Fruit fly (Drosophila melanogaster): ENCODE data around the gene BBS5.

Gene BBS5

DNA sequence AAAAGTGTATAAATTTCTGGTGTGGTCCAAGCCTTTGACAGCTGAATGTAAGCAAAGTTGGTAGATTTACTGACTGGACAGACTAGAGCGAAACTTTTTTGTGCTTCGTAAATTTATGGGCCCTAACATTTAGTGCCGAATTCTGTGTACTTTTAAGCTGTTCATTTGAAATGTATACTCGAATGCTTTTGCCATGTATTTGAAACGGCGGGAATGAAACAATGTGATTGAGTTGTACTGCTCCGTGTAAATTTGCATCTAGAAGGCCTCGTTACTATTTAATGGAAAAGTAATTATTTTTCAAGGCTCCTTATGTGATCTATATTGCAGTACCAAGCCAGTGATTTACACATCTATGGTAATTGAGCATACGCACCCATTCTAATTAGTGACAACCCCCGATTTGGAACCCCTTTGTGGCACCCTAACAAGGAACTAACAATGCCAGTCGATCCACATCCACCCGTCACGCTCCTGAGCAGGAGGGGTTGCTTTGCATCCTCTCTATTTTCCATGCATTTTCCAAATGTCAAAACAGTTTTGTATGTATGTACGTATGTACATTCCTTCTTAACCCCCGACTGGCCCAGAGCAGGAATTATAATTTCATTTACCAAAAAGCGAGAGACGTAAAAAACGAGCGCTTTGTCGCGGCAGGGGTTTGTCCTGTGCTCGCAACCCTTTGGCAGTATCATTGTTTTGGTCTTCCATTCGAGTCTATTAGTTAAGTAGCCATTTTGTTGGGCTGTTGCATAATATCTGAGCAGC lies 42.6 kb downstream of the BBS5 start:
- no peak for TF ChIP-seq rn (GFP tag; IDR thresholded peaks at IDR 0.05)
- TF ChIP-seq CG17806 (tag; optimal IDR thresholded peaks at IDR 0.05), result no peak
- no peak for TF ChIP-seq fd96Ca (GFP tag; IDR thresholded peaks at IDR 0.05)

DNA sequence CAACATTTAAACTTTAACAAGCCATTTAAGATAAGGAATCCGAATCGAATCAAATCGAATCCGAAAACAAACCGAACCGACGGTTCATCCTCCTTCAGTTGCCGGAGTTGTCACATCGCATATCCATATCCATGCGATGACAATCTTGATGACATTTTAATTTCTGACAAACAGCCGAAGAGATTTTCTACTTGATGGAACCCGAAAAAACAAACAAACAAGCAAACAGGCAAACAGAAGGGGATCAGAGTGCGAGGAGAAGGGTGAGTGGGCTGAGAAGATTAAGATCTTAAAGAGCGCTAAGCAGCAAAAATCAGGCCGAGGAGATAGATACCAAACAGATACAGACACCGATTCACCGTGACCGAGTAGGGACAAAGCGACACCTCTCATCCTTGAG lies 45.0 kb downstream of the BBS5 start:
- TF ChIP-seq CG12605 (GFP tag; IDR thresholded peaks at IDR 0.05) (no peak), CG13204 (GFP tag; optimal IDR thresholded peaks at IDR 0.05) (no peak), D1 (tag; optimal IDR thresholded peaks at IDR 0.05) (no peak), fd96Ca (GFP tag; IDR thresholded peaks at IDR 0.05) (no peak), CG8159 (tag; optimal IDR thresholded peaks at IDR 0.05) (no peak), Ets98B (GFP tag; IDR thresholded peaks at IDR 0.05) (no peak), Snoo (tag; optimal IDR thresholded peaks at IDR 0.05) (no peak), CG14655 (GFP tag; optimal IDR thresholded peaks at IDR 0.05) (no peak), EcR (GFP tag; optimal IDR thresholded peaks at IDR 0.05) (no peak), gl (tag; optimal IDR thresholded peaks at IDR 0.05) (no peak), CG10348 (GFP tag; IDR thresholded peaks at IDR 0.05) (no peak), CG9948 (tag; optimal IDR thresholded peaks at IDR 0.05) (no peak), rn (GFP tag; IDR thresholded peaks at IDR 0.05) (no peak), Pif1A (GFP tag; optimal IDR thresholded peaks at IDR 0.05) (no peak), CG8301 (tag; optimal IDR thresholded peaks at IDR 0.05) (no peak)

DNA sequence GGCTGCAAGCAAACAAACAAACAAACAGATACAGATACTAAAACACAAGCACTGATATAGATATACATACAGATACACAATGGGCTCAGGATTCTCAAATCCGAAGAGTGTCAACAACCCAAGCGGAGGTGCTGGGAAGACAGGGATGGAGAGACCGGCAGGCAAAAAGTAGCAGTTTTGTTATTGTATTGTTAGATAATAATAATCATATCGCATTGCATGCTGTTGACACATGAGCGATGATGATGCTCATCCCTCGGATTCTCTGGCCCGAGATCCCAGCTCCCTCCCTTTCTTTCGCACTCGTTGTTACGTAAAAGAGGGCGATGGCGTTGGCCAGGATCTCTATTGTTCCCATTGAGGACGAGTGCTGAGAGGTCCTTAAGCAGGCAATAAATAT lies 47.7 kb downstream of the BBS5 start:
- TF ChIP-seq CG10348 (GFP tag; IDR thresholded peaks at IDR 0.05) (no peak), Ets98B (GFP tag; IDR thresholded peaks at IDR 0.05) (no peak), CG9948 (tag; optimal IDR thresholded peaks at IDR 0.05) (no peak), CG32121 (GFP tag; IDR thresholded peaks at IDR 0.05) (no peak), fd96Ca (GFP tag; IDR thresholded peaks at IDR 0.05) (no peak), EcR (GFP tag; optimal IDR thresholded peaks at IDR 0.05) (no peak), CG17806 (tag; optimal IDR thresholded peaks at IDR 0.05) (no peak), gl (tag; optimal IDR thresholded peaks at IDR 0.05) (no peak)

DNA sequence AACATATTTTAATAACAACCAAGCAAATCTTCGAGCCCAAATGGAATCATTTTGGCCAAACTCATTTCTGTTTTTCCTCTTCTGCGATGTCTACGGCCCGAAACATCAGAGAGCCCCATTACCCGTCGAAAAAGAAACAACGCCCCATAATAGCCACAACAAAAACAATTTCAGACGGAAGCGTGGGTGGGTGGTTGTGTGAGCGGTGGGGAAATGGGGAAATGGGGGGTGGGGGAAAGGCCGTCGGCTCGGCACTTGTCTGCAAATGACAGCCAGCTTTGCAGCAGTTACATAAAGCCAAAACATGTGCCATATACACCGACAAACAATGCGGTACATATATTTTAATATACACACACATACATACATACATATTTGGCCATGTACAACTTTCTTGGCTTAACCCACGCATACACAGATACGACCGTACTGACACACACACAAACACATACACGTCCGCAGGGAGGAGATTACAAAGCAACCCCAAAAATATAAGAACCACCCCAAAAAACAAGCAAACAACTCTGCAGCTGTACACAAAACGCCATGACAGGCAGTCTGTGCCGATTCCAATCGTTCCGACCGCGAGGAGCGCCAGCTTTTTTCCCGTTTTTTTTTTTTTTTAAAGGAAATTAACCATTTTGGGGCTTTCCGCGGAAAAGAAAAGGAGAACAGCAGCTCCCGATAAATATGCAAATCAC lies 48.9 kb downstream of the BBS5 start:
- no peak for TF ChIP-seq CG4496 (GFP tag; IDR thresholded peaks at IDR 0.05)
- no peak for TF ChIP-seq D1 (tag; optimal IDR thresholded peaks at IDR 0.05)
- TF ChIP-seq Pif1A (GFP tag; optimal IDR thresholded peaks at IDR 0.05), result no peak

DNA sequence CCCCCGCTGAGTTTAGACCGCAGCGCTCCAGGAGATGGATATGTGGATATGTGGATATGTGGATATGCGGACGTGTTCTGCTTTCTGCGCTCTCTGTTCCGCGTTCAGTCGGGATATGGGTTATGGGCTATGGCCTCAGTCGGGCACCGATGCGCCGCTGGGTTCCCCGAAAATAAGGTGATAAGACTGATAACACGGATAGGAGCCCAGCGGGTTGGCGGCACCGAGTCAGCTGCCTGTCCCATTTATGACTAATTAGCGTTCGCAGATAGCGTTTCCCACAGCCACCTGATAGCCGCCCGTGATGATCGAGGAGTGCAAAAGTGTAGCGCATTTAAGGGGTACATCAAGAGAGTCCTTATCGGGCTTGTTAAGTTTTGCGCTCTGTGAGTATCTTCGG lies 50.0 kb downstream of the BBS5 start:
- TF ChIP-seq CG34367 (tag; optimal IDR thresholded peaks at IDR 0.05) (no peak), Pif1A (GFP tag; optimal IDR thresholded peaks at IDR 0.05) (no peak), CG9948 (tag; optimal IDR thresholded peaks at IDR 0.05) (no peak), EcR (GFP tag; optimal IDR thresholded peaks at IDR 0.05) (no peak)

DNA sequence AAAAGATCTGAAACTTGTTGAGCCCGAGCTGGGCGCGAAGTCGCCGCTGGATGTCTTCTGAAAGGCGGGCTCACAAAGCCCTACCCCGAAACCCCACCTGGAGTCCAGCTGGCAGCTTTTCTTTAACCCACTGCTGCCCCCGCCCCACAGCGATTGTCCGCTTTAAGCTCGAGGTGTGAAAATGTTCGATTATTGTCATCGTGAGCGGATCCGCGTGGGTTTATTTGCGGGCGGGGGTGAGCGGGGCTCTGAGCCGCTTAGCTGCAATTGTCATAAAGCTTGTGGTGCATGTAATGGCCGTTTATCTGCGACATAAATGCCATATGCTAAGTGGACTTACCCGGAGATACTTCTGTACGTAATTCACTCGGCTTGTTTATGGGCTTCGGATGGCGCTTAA lies 50.8 kb downstream of the BBS5 start:
- TF ChIP-seq fd96Ca (GFP tag; IDR thresholded peaks at IDR 0.05) (no peak), CG10348 (GFP tag; IDR thresholded peaks at IDR 0.05) (no peak), rn (GFP tag; IDR thresholded peaks at IDR 0.05) (no peak), Pif1A (GFP tag; optimal IDR thresholded peaks at IDR 0.05) (no peak), Ets98B (GFP tag; IDR thresholded peaks at IDR 0.05) (no peak), CG4496 (GFP tag; IDR thresholded peaks at IDR 0.05) (no peak), CG9948 (tag; optimal IDR thresholded peaks at IDR 0.05) (no peak), CG32121 (GFP tag; IDR thresholded peaks at IDR 0.05) (no peak), CG13204 (GFP tag; optimal IDR thresholded peaks at IDR 0.05) (no peak), CG12605 (GFP tag; IDR thresholded peaks at IDR 0.05) (no peak), CG34367 (tag; optimal IDR thresholded peaks at IDR 0.05) (no peak), CG14655 (GFP tag; optimal IDR thresholded peaks at IDR 0.05) (no peak), EcR (GFP tag; optimal IDR thresholded peaks at IDR 0.05) (no peak), gl (tag; optimal IDR thresholded peaks at IDR 0.05) (no peak)

All from whole organism, pupa.